Worm (Caenorhabditis elegans) whole organism, midembryonic: ENCODE measurements around the gene mpz-6.

Experiments used
- T22C8.4 ChIP-seq: fragments of 200-800 bp; sonication (Bioruptor generic); IDR thresholded peaks from 2 replicates; pipeline ENCODE4 v1.3.6; 2022; ENCODE audit warnings: missing genetic modification characterization, missing compliant biosample characterization
- cog-1 ChIP-seq: sonication (generic microtip); optimal IDR thresholded peaks from 2 replicates; lab custom pipeline; 2016; ENCODE audit warnings: missing genetic modification characterization, missing compliant biosample characterization
- flt-1 ChIP-seq: fragments of 200-800 bp; sonication (Bioruptor generic); IDR thresholded peaks from 2 replicates; pipeline ENCODE4 v1.3.6; 2022; ENCODE audit warnings: missing genetic modification characterization, missing compliant biosample characterization
- klf-2 ChIP-seq: fragments of 200-800 bp; sonication (Bioruptor generic); conservative IDR thresholded peaks from 2 replicates; pipeline ENCODE4 v1.3.6; 2022; ENCODE audit warnings: missing genetic modification reagents, missing genetic modification characterization, missing compliant biosample characterization
- med-1 ChIP-seq: sonication (generic microtip); optimal IDR thresholded peaks from 2 replicates; lab custom pipeline; 2017; ENCODE audit warnings: missing genetic modification characterization, mild to moderate bottlenecking, missing compliant biosample characterization, antibody characterized with exemption, missing genetic modification reagents; ENCODE audit not compliant: insufficient read depth
- ref-1 ChIP-seq: fragments of 200-800 bp; sonication (Bioruptor generic); conservative IDR thresholded peaks from 2 replicates; pipeline ENCODE4 v1.3.6; 2022; ENCODE audit warnings: missing genetic modification reagents, missing genetic modification characterization, missing compliant biosample characterization
- tab-1 ChIP-seq: fragments of 200-800 bp; sonication (Bioruptor generic); IDR thresholded peaks from 2 replicates; pipeline ENCODE4 v1.3.6; 2022; ENCODE audit warnings: missing genetic modification characterization, missing compliant biosample characterization
- ztf-23 ChIP-seq: fragments of 200-800 bp; sonication (Bioruptor generic); IDR thresholded peaks from 2 replicates; pipeline ENCODE4 v1.3.6; 2022; ENCODE audit warnings: missing genetic modification reagents, missing genetic modification characterization, missing compliant biosample characterization
- ztf-29 ChIP-seq: fragments of 200-800 bp; sonication (Bioruptor generic); IDR thresholded peaks from 2 replicates; pipeline ENCODE4 v1.3.6; 2022; ENCODE audit warnings: missing genetic modification reagents, missing genetic modification characterization, missing compliant biosample characterization

mpz-6 gene

ce11 chrII:9436009-9436408, 29.1 kb upstream of the mpz-6 start, which contains the start of gene kin-16:
Gene kin-16, minus strand, starts transcription at chrII:9436109.
- TF ChIP-seq tab-1 (GFP tag; lab: Robert Waterston, UW) (no peak), ztf-29 (GFP tag; lab: Robert Waterston, UW) (no peak), med-1 (GFP tag; lab: Kevin White, UChicago) (no peak), T22C8.4 (GFP tag; lab: Robert Waterston, UW) (no peak), klf-2 (GFP tag; lab: Robert Waterston, UW) (no peak), ref-1 (GFP tag; lab: Robert Waterston, UW) (no peak), ztf-23 (GFP tag; lab: Robert Waterston, UW) (no peak), cog-1 (no peak)

- TF ChIP-seq cog-1 (no peak), ztf-23 (GFP tag; lab: Robert Waterston, UW) (no peak), flt-1 (GFP tag; lab: Robert Waterston, UW) (no peak), klf-2 (GFP tag; lab: Robert Waterston, UW) (no peak), T22C8.4 (GFP tag; lab: Robert Waterston, UW) (no peak), tab-1 (GFP tag; lab: Robert Waterston, UW) (no peak), ref-1 (GFP tag; lab: Robert Waterston, UW) (no peak), med-1 (GFP tag; lab: Kevin White, UChicago) (no peak), ztf-29 (GFP tag; lab: Robert Waterston, UW) (no peak)
Observed at ce11 chrII:9433609-9434008, 26.7 kb upstream of the mpz-6 start, which contains the start of gene kin-15. Gene kin-15, minus strand, starts transcription at chrII:9433709.

- TF ChIP-seq T22C8.4 (GFP tag; lab: Robert Waterston, UW) (no peak), ztf-29 (GFP tag; lab: Robert Waterston, UW) (no peak), tab-1 (GFP tag; lab: Robert Waterston, UW) (no peak), klf-2 (GFP tag; lab: Robert Waterston, UW) (no peak), ref-1 (GFP tag; lab: Robert Waterston, UW) (no peak), flt-1 (GFP tag; lab: Robert Waterston, UW) (no peak)
Observed at ce11 chrII:9431119-9431518, 24.2 kb upstream of the mpz-6 start.

DNA sequence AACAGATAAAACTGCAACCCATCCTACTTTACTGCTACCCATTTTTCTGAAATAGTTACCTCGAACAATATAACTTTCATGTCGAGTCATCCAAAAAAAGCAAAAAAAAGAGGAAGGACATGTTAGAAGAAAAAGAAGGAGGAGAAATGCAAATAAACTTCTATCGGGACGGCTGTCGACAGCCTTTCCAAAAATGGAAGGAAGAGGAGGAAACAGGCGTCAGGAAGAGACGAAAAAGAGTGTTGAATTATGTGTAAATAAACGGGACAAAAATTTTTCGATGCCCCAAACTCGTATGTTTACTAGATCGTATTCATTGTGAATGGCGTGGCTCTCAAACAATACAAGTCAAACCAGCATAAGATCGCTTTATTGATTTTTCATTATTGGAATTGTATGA, 20.7 kb upstream of the mpz-6 start, which contains the start of gene M176.5:
TSS of gene M176.5 (minus strand) at position 101 of the 400 bp plus-strand sequence.
- TF ChIP-seq klf-2 (GFP tag; lab: Robert Waterston, UW) = no peak
- no peak for TF ChIP-seq ztf-29 (GFP tag; lab: Robert Waterston, UW)
- TF ChIP-seq T22C8.4 (GFP tag; lab: Robert Waterston, UW) = no peak
- TF ChIP-seq ref-1 (GFP tag; lab: Robert Waterston, UW) = no peak
- no peak for TF ChIP-seq flt-1 (GFP tag; lab: Robert Waterston, UW)
- no peak for TF ChIP-seq cog-1
- TF ChIP-seq med-1 (GFP tag; lab: Kevin White, UChicago) = no peak
- TF ChIP-seq ztf-23 (GFP tag; lab: Robert Waterston, UW) = no peak
- no peak for TF ChIP-seq tab-1 (GFP tag; lab: Robert Waterston, UW)

ce11 chrII:9426076-9426475, 19.2 kb upstream of the mpz-6 start, which contains the start of gene M176.10:
Gene M176.10, minus strand, starts transcription at chrII:9426176.
- no peak for TF ChIP-seq cog-1
- TF ChIP-seq ztf-29 (GFP tag; lab: Robert Waterston, UW) = no peak
- no peak for TF ChIP-seq flt-1 (GFP tag; lab: Robert Waterston, UW)
- no peak for TF ChIP-seq ztf-23 (GFP tag; lab: Robert Waterston, UW)
- no peak for TF ChIP-seq med-1 (GFP tag; lab: Kevin White, UChicago)
- TF ChIP-seq klf-2 (GFP tag; lab: Robert Waterston, UW) = no peak
- TF ChIP-seq tab-1 (GFP tag; lab: Robert Waterston, UW) = no peak
- TF ChIP-seq ref-1 (GFP tag; lab: Robert Waterston, UW) = no peak
- TF ChIP-seq T22C8.4 (GFP tag; lab: Robert Waterston, UW) = no peak

DNA sequence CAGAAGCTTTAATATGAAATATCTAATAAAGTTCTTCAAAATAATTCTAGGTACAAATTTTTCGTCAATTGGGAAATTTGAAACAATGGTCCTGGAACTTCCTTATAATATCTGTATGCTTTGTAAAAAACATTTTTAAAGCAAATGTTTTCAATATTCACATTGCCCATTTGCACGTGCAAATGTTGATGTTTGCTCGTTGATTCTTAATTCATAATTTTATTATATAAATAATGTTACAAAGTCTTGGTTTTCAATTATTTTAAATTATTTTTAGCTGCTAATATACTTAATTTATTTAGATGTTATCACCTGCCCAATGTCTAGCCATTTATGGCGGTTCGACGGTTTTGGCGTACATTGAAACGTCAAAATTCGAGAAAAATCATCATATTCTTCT, 15.0 kb upstream of the mpz-6 start, which contains the start of gene M176.11:
TSS of gene M176.11 (plus strand) at position 301 of the 400 bp plus-strand sequence.
- TF ChIP-seq tab-1 (GFP tag; lab: Robert Waterston, UW) (no peak), T22C8.4 (GFP tag; lab: Robert Waterston, UW) (no peak), ztf-29 (GFP tag; lab: Robert Waterston, UW) (no peak), flt-1 (GFP tag; lab: Robert Waterston, UW) (no peak), ref-1 (GFP tag; lab: Robert Waterston, UW) (no peak), med-1 (GFP tag; lab: Kevin White, UChicago) (no peak), cog-1 (no peak), ztf-23 (GFP tag; lab: Robert Waterston, UW) (no peak), klf-2 (GFP tag; lab: Robert Waterston, UW) (no peak)

DNA sequence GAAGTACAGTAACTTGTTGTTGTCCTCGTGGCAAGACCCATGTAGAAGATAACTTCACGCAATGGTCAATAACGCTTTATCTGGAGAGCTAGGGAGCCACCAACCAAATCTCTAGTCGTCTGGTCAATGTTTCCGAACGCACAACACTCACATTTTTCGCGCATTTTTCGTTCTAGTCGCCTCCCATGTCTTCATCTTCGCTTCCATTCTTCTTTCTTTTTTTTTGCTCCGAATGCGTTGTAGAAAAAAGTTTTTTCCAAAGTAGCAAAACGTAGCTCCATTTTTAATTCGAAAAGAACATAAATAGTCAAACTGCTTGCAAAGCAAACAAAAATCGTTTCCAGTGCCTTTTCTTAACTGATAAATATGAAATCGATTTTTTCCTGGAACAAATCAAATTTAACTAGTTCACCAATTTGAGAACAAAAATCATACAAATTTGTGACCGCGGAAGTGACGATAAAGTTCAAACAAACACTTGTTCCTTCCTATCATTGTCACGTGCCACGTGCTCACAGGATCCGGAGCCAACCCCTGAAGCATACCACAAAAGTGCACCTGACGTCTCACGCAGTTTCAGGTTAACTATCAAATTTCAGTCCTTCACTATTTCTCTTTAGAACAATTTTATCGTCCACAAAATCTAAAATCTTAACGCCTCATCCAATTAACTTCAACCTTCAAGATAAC, 12.1 kb upstream of the mpz-6 start:
- no peak for TF ChIP-seq cog-1
- no peak for TF ChIP-seq klf-2 (GFP tag; lab: Robert Waterston, UW)
- TF ChIP-seq T22C8.4 (GFP tag; lab: Robert Waterston, UW) = no peak
- no peak for TF ChIP-seq ztf-23 (GFP tag; lab: Robert Waterston, UW)
- no peak for TF ChIP-seq ztf-29 (GFP tag; lab: Robert Waterston, UW)
- TF ChIP-seq tab-1 (GFP tag; lab: Robert Waterston, UW) = no peak
- no peak for TF ChIP-seq flt-1 (GFP tag; lab: Robert Waterston, UW)
- TF ChIP-seq ref-1 (GFP tag; lab: Robert Waterston, UW) = no peak
- TF ChIP-seq med-1 (GFP tag; lab: Kevin White, UChicago) = no peak

- TF ChIP-seq flt-1 (GFP tag; lab: Robert Waterston, UW) (no peak), ztf-23 (GFP tag; lab: Robert Waterston, UW) (no peak), tab-1 (GFP tag; lab: Robert Waterston, UW) (no peak), med-1 (GFP tag; lab: Kevin White, UChicago) (no peak), ref-1 (GFP tag; lab: Robert Waterston, UW) (no peak), klf-2 (GFP tag; lab: Robert Waterston, UW) (no peak), ztf-29 (GFP tag; lab: Robert Waterston, UW) (no peak), cog-1 (no peak), T22C8.4 (GFP tag; lab: Robert Waterston, UW) (no peak)
Observed at ce11 chrII:9418065-9418567, 11.2 kb upstream of the mpz-6 start, which contains the start of the genes M176.4 and M176.16. Gene M176.4, plus strand, starts transcription at chrII:9418365. Gene M176.16, plus strand, starts transcription at chrII:9418517.
